Fruit fly (Drosophila melanogaster) whole organism, embryonic: Measurements from ENCODE around the gene CG32436.

ENCODE experiments used
- B-H1 ChIP-seq: fragments of 200-800 bp; sonication (Bioruptor generic); IDR thresholded peaks from 3 replicates; pipeline ENCODE4 v1.3.6; 2022; ENCODE audit warnings: missing biosample characterization, missing genetic modification characterization
- CG10366 ChIP-seq: fragments of 200-800 bp; sonication (Bioruptor generic); IDR thresholded peaks from 2 replicates; pipeline ENCODE4 v1.3.6; 2022; ENCODE audit warnings: missing biosample characterization, missing genetic modification characterization
- CG10959 ChIP-seq: fragments of 200-800 bp; sonication (Bioruptor generic); IDR thresholded peaks from 2 replicates; pipeline ENCODE4 v1.3.6; 2022; ENCODE audit warnings: missing biosample characterization, missing genetic modification characterization
- CG13287 ChIP-seq: fragments of 200-800 bp; sonication (Bioruptor generic); IDR thresholded peaks from 2 replicates; pipeline ENCODE4 v1.3.6; 2022; ENCODE audit warnings: missing biosample characterization, missing genetic modification characterization; ENCODE audit not compliant: partially characterized antibody
- CG13894 ChIP-seq: fragments of 200-800 bp; sonication (Bioruptor generic); optimal IDR thresholded peaks from 3 replicates; lab custom pipeline; 2018; ENCODE audit warnings: missing biosample characterization, mild to moderate bottlenecking, missing genetic modification characterization, moderate library complexity
- CG14710 ChIP-seq: fragments of 200-800 bp; sonication (Bioruptor generic); optimal IDR thresholded peaks from 3 replicates; lab custom pipeline; 2019; ENCODE audit warnings: missing biosample characterization, mild to moderate bottlenecking, missing genetic modification characterization, moderate library complexity
- CG15073 ChIP-seq: fragments of 200-800 bp; sonication (Bioruptor generic); optimal IDR thresholded peaks from 2 replicates; lab custom pipeline; 2016; ENCODE audit warnings: missing biosample characterization, missing genetic modification characterization
- CG15514 ChIP-seq: fragments of 200-800 bp; sonication (Bioruptor generic); optimal IDR thresholded peaks from 3 replicates; lab custom pipeline; 2017; ENCODE audit warnings: missing biosample characterization, missing genetic modification characterization, mild to moderate bottlenecking, moderate library complexity, missing genetic modification reagents
- CG17612 ChIP-seq: fragments of 200-800 bp; sonication (Bioruptor generic); IDR thresholded peaks from 2 replicates; pipeline ENCODE4 v1.3.6; 2022; ENCODE audit warnings: missing biosample characterization, missing genetic modification characterization
- CG1832 ChIP-seq: fragments of 200-800 bp; sonication (Bioruptor generic); optimal IDR thresholded peaks from 2 replicates; lab custom pipeline; 2017; ENCODE audit warnings: missing biosample characterization, mild to moderate bottlenecking, missing genetic modification characterization, inconsistent platforms
- CG2712 ChIP-seq: fragments of 200-800 bp; optimal IDR thresholded peaks from 3 replicates; lab custom pipeline; 2019; ENCODE audit warnings: missing biosample characterization, mild to moderate bottlenecking, missing genetic modification characterization, moderate library complexity
- CG31365 ChIP-seq: fragments of 200-800 bp; sonication (Bioruptor generic); optimal IDR thresholded peaks from 2 replicates; lab custom pipeline; 2018; ENCODE audit warnings: missing biosample characterization, mild to moderate bottlenecking, missing genetic modification characterization
- CG3995 ChIP-seq: fragments of 200-800 bp; sonication (Bioruptor generic); optimal IDR thresholded peaks from 3 replicates; lab custom pipeline; 2016; ENCODE audit warnings: missing biosample characterization, missing genetic modification characterization
- CG4328 ChIP-seq: fragments of 200-800 bp; sonication (Bioruptor generic); optimal IDR thresholded peaks from 3 replicates; lab custom pipeline; 2017; ENCODE audit warnings: missing biosample characterization, missing genetic modification reagents, missing genetic modification characterization
- CG4404 ChIP-seq: fragments of 200-800 bp; sonication (Bioruptor generic); IDR thresholded peaks from 2 replicates; pipeline ENCODE4 v1.3.6; 2022; ENCODE audit warnings: missing biosample characterization, missing genetic modification characterization
- CG4617 ChIP-seq: fragments of 200-800 bp; sonication (Bioruptor generic); optimal IDR thresholded peaks from 3 replicates; lab custom pipeline; 2016; ENCODE audit warnings: missing biosample characterization, missing genetic modification characterization, borderline replicate concordance
- CG8281 ChIP-seq: fragments of 200-800 bp; sonication (Bioruptor generic); optimal IDR thresholded peaks from 2 replicates; lab custom pipeline; 2018; ENCODE audit warnings: missing biosample characterization, mild to moderate bottlenecking, missing genetic modification characterization, moderate library complexity
- CG8359 ChIP-seq: fragments of 200-800 bp; sonication (Bioruptor generic); optimal IDR thresholded peaks from 2 replicates; lab custom pipeline; 2017; ENCODE audit warnings: missing biosample characterization, mild to moderate bottlenecking, missing genetic modification characterization, borderline replicate concordance
- CG8765 ChIP-seq: fragments of 200-800 bp; sonication (Bioruptor generic); IDR thresholded peaks from 2 replicates; pipeline ENCODE4 v1.3.6; 2022; ENCODE audit warnings: missing biosample characterization, missing genetic modification characterization
- Ets65A ChIP-seq: fragments of 200-800 bp; sonication (Bioruptor generic); peaks from one replicate; lab custom pipeline; 2016; ENCODE audit warnings: missing biosample characterization, missing genetic modification characterization
- HLH54F ChIP-seq: fragments of 200-800 bp; sonication (Bioruptor generic); optimal IDR thresholded peaks from 3 replicates; lab custom pipeline; 2016; ENCODE audit warnings: missing biosample characterization, missing genetic modification characterization
- HLHmδ ChIP-seq: fragments of 200-800 bp; sonication (Bioruptor generic); optimal IDR thresholded peaks from 2 replicates; lab custom pipeline; 2018; ENCODE audit warnings: missing biosample characterization, mild to moderate bottlenecking, missing genetic modification characterization, moderate library complexity
- Hand ChIP-seq: fragments of 200-800 bp; sonication (Bioruptor generic); optimal IDR thresholded peaks from 2 replicates; lab custom pipeline; 2017; ENCODE audit warnings: mild to moderate bottlenecking, missing biosample characterization, missing genetic modification reagents, missing genetic modification characterization
- HmgD ChIP-seq: fragments of 200-800 bp; sonication (Bioruptor generic); optimal IDR thresholded peaks from 3 replicates; lab custom pipeline; 2016; ENCODE audit warnings: missing biosample characterization, missing genetic modification characterization
- Med ChIP-seq: fragments of 200-800 bp; sonication (Bioruptor generic); peaks from one replicate; lab custom pipeline; 2016; ENCODE audit warnings: missing biosample characterization, missing genetic modification characterization, mild to moderate bottlenecking, inconsistent platforms, moderate library complexity
- Neu2 ChIP-seq: fragments of 200-800 bp; sonication (Bioruptor generic); optimal IDR thresholded peaks from 3 replicates; lab custom pipeline; 2016; ENCODE audit warnings: missing biosample characterization, missing genetic modification characterization, borderline replicate concordance
- Pdp1 ChIP-seq, 2 experiments: fragments of 200-800 bp; sonication (Bioruptor generic); optimal IDR thresholded peaks; 3 replicates each; lab custom pipeline; 2016; ENCODE audit warnings: missing biosample characterization in 2 of 2, missing genetic modification characterization in 2 of 2, mild to moderate bottlenecking in 1 of 2, moderate library complexity in 1 of 2
- al ChIP-seq: fragments of 200-800 bp; sonication (Bioruptor generic); IDR thresholded peaks from 2 replicates; pipeline ENCODE4 v1.3.6; 2022; ENCODE audit warnings: missing biosample characterization, missing genetic modification characterization
- amos ChIP-seq: fragments of 200-800 bp; sonication (Bioruptor generic); IDR thresholded peaks from 2 replicates; pipeline ENCODE4 v1.3.6; 2022; ENCODE audit warnings: missing biosample characterization, missing genetic modification characterization; ENCODE audit not compliant: partially characterized antibody
- az2 ChIP-seq: fragments of 200-800 bp; sonication (Bioruptor generic); optimal IDR thresholded peaks from 3 replicates; lab custom pipeline; 2016; ENCODE audit warnings: missing biosample characterization, missing genetic modification characterization
- corto ChIP-seq: fragments of 200-800 bp; sonication (Bioruptor generic); optimal IDR thresholded peaks from 2 replicates; lab custom pipeline; 2016; ENCODE audit warnings: missing biosample characterization, mild to moderate bottlenecking, missing genetic modification characterization, moderate library complexity
- dati ChIP-seq: fragments of 200-800 bp; sonication (Bioruptor generic); IDR thresholded peaks from 2 replicates; pipeline ENCODE4 v1.3.6; 2022; ENCODE audit warnings: missing biosample characterization, missing genetic modification characterization
- disco-r ChIP-seq: fragments of 200-800 bp; sonication (Bioruptor generic); optimal IDR thresholded peaks from 2 replicates; lab custom pipeline; 2016; ENCODE audit warnings: missing biosample characterization, missing genetic modification characterization
- dpn ChIP-seq, 2 experiments: fragments of 200-800 bp; sonication (Bioruptor generic); optimal IDR thresholded peaks; 3 replicates each; lab custom pipeline; 2016; ENCODE audit warnings: missing biosample characterization in 2 of 2, missing genetic modification characterization in 2 of 2
- fru ChIP-seq: fragments of >200 bp; optimal IDR thresholded peaks from 2 replicates; lab custom pipeline; 2017
- hbn ChIP-seq: fragments of 200-800 bp; sonication (Bioruptor generic); IDR thresholded peaks from 2 replicates; pipeline ENCODE4 v1.3.6; 2022; ENCODE audit warnings: missing biosample characterization, missing genetic modification characterization; ENCODE audit not compliant: partially characterized antibody
- ken ChIP-seq: fragments of 200-800 bp; sonication (Bioruptor generic); IDR thresholded peaks from 3 replicates; pipeline ENCODE4 v1.3.6; 2022; ENCODE audit warnings: missing biosample characterization, missing genetic modification characterization
- lmd ChIP-seq: fragments of 200-800 bp; sonication (Bioruptor generic); IDR thresholded peaks from 2 replicates; pipeline ENCODE4 v1.3.6; 2022; ENCODE audit warnings: missing biosample characterization, missing genetic modification characterization
- nerfin-2 ChIP-seq: fragments of 200-800 bp; sonication (Bioruptor generic); IDR thresholded peaks from 2 replicates; pipeline ENCODE4 v1.3.6; 2022; ENCODE audit warnings: missing biosample characterization, missing genetic modification characterization; ENCODE audit not compliant: partially characterized antibody
- nom ChIP-seq: fragments of 200-800 bp; sonication (Bioruptor generic); optimal IDR thresholded peaks from 2 replicates; lab custom pipeline; 2017; ENCODE audit warnings: missing biosample characterization, missing genetic modification characterization, mild to moderate bottlenecking, moderate library complexity, missing genetic modification reagents
- org-1 ChIP-seq: fragments of 200-800 bp; sonication (Bioruptor generic); optimal IDR thresholded peaks from 2 replicates; lab custom pipeline; 2017; ENCODE audit warnings: missing biosample characterization, missing genetic modification characterization
- pan ChIP-seq, 4 experiments: fragments of >200 bp in 3 of 4; fragments of 200-800 bp in 1 of 4; sonication (Bioruptor generic) in 1 of 4; optimal IDR thresholded peaks in 3 of 4; IDR thresholded peaks in 1 of 4; 2 replicates each; pipeline versions ENCODE4 v1.3.6 to Lab custom; 2017 to 2022; ENCODE audit warnings: missing biosample characterization in 2 of 4, missing genetic modification characterization in 2 of 4, mixed read lengths in 1 of 4
- rib ChIP-seq: fragments of 200-800 bp; sonication (Bioruptor generic); IDR thresholded peaks from 2 replicates; pipeline ENCODE4 v1.3.6; 2022; ENCODE audit warnings: missing biosample characterization, missing genetic modification characterization
- tgo ChIP-seq: fragments of 200-800 bp; sonication (Bioruptor generic); IDR thresholded peaks from 3 replicates; pipeline ENCODE4 v1.3.6; 2022; ENCODE audit warnings: missing biosample characterization, missing genetic modification characterization
- usp ChIP-seq: fragments of >200 bp; optimal IDR thresholded peaks from 2 replicates; lab custom pipeline; 2017; ENCODE audit warnings: missing biosample characterization, missing genetic modification characterization
- wdn ChIP-seq: fragments of 200-800 bp; sonication (Bioruptor generic); IDR thresholded peaks from 2 replicates; pipeline ENCODE4 v1.3.6; 2022; ENCODE audit warnings: missing biosample characterization, missing genetic modification characterization
- zen2 ChIP-seq: fragments of 200-800 bp; sonication (Bioruptor generic); IDR thresholded peaks from 3 replicates; pipeline ENCODE4 v1.3.6; 2022; ENCODE audit warnings: missing biosample characterization, missing genetic modification characterization; ENCODE audit not compliant: partially characterized antibody
- zf30C ChIP-seq: fragments of 200-800 bp; sonication (Bioruptor generic); optimal IDR thresholded peaks from 3 replicates; lab custom pipeline; 2018; ENCODE audit warnings: missing biosample characterization, mild to moderate bottlenecking, missing genetic modification characterization

The CG32436 gene

dm6 chr3L:21317416-21318259, 26.2 kb upstream of the CG32436 start, which contains the start of gene Pc (continued):
- TF ChIP-seq lmd (GFP tag; lab: Robert Waterston, UW) (no peak), Med (GFP tag; lab: Kevin White, UChicago) (peak; percentile 88), Pdp1 (GFP tag; optimal IDR thresholded peaks at IDR 0.05; lab: Kevin White, UChicago) (no peak), B-H1 (GFP tag; lab: Robert Waterston, UW) (no peak), org-1 (GFP tag; lab: Kevin White, UChicago) (no peak), CG13287 (GFP tag; lab: Robert Waterston, UW) (peak; percentile 89), CG8765 (GFP tag; lab: Robert Waterston, UW) (no peak), CG17612 (GFP tag; lab: Robert Waterston, UW) (no peak), HLHmδ (GFP tag; lab: Kevin White, UChicago) (no peak), hbn (peak; percentile 65), CG4404 (no peak), disco-r (GFP tag; lab: Kevin White, UChicago) (no peak), fru (lab: Kevin White, UChicago) (no peak), CG15073 (no peak), CG10959 (GFP tag; lab: Robert Waterston, UW) (no peak), corto (GFP tag; lab: Kevin White, UChicago) (no peak), CG15514 (GFP tag; lab: Kevin White, UChicago) (peak; percentile 91), zen2 (GFP tag; lab: Robert Waterston, UW) (peak; percentile 56; the same call in 2 of the 3 replicates), CG8359 (GFP tag; lab: Kevin White, UChicago) (no peak), HLH54F (GFP tag; lab: Kevin White, UChicago) (no peak), CG1832 (GFP tag; lab: Kevin White, UChicago) (no peak), Ets65A (GFP tag; lab: Kevin White, UChicago) (peak; percentile 4), CG14710 (peak; percentile 74), rib (GFP tag; lab: Robert Waterston, UW) (0 out of 2 replicates have a peak, but pooled peaks have one; percentile 37), amos (peak; percentile 92), ken (GFP tag; lab: Robert Waterston, UW) (no peak), nom (no peak), CG3995 (GFP tag; lab: Kevin White, UChicago) (peak; percentile 24), CG8281 (no peak), pan (optimal IDR thresholded peaks at IDR 0.05; lab: Kevin White, UChicago) (no peak), pan (GFP tag; optimal IDR thresholded peaks at IDR 0.05 in 1 of 2, IDR thresholded peaks at IDR 0.05 in 1 of 2) (no peak), tgo (GFP tag; lab: Robert Waterston, UW) (no peak), CG4328 (GFP tag; lab: Kevin White, UChicago) (no peak), HmgD (GFP tag; lab: Kevin White, UChicago) (peak; percentile 83), nerfin-2 (GFP tag; lab: Robert Waterston, UW) (peak; percentile 84), az2 (GFP tag; lab: Kevin White, UChicago) (no peak), dpn (GFP tag; optimal IDR thresholded peaks at IDR 0.05; lab: Kevin White, UChicago) (peak; percentile 11 to 16), usp (GFP tag; lab: Kevin White, UChicago) (no peak), CG10366 (GFP tag; lab: Robert Waterston, UW) (no peak), Hand (GFP tag; lab: Kevin White, UChicago) (no peak), CG31365 (tag; lab: Kevin White, UChicago) (no peak), CG4617 (GFP tag; lab: Kevin White, UChicago) (peak; percentile 89), dati (GFP tag; lab: Robert Waterston, UW) (no peak), Neu2 (no peak), CG13894 (peak; percentile 55), zf30C (peak; percentile 4), al (GFP tag; lab: Robert Waterston, UW) (no peak), CG2712 (tag; lab: Kevin White, UChicago) (peak; percentile 79), wdn (GFP tag; lab: Robert Waterston, UW) (peak; percentile 26; the same call in 1 of the 2 replicates)
